Fruit fly (Drosophila melanogaster) whole organism, embryonic: Measurements from ENCODE around the gene CG42828.

Experiments
- CG11456 ChIP-seq: fragments of 200-800 bp; sonication (Bioruptor generic); IDR thresholded peaks from 3 replicates; pipeline ENCODE4 v1.3.6; 2022; ENCODE audit warnings: missing biosample characterization, missing genetic modification characterization
- CG13123 ChIP-seq: fragments of 200-800 bp; sonication (Bioruptor generic); optimal IDR thresholded peaks from 2 replicates; lab custom pipeline; 2016; ENCODE audit warnings: missing biosample characterization, missing genetic modification characterization
- CG14710 ChIP-seq: fragments of 200-800 bp; sonication (Bioruptor generic); optimal IDR thresholded peaks from 3 replicates; lab custom pipeline; 2019; ENCODE audit warnings: missing biosample characterization, mild to moderate bottlenecking, missing genetic modification characterization, moderate library complexity
- CG17802 ChIP-seq: fragments of 200-800 bp; sonication (Bioruptor generic); optimal IDR thresholded peaks from 2 replicates; lab custom pipeline; 2018; ENCODE audit warnings: missing biosample characterization, mild to moderate bottlenecking, missing genetic modification characterization, moderate library complexity
- CG17912 ChIP-seq: fragments of 200-800 bp; sonication (Bioruptor generic); optimal IDR thresholded peaks from 2 replicates; lab custom pipeline; 2018; ENCODE audit warnings: missing biosample characterization, mild to moderate bottlenecking, missing genetic modification characterization
- CG30020 ChIP-seq: fragments of 200-800 bp; optimal IDR thresholded peaks from 2 replicates; lab custom pipeline; 2019; ENCODE audit warnings: missing biosample characterization, mild to moderate bottlenecking, missing genetic modification characterization, moderate library complexity
- CG3065 ChIP-seq: fragments of 200-800 bp; sonication (Bioruptor generic); optimal IDR thresholded peaks from 2 replicates; lab custom pipeline; 2016; ENCODE audit warnings: missing biosample characterization, missing genetic modification characterization
- CG34224 ChIP-seq: fragments of 200-800 bp; sonication (Bioruptor generic); IDR thresholded peaks from 3 replicates; pipeline ENCODE4 v1.3.6; 2022; ENCODE audit warnings: missing biosample characterization, missing genetic modification characterization; ENCODE audit not compliant: partially characterized antibody
- CG3838 ChIP-seq: fragments of 200-800 bp; sonication (Bioruptor generic); optimal IDR thresholded peaks from 3 replicates; lab custom pipeline; 2016; ENCODE audit warnings: missing biosample characterization, missing genetic modification characterization
- CG6854 ChIP-seq: fragments of 200-800 bp; sonication (Bioruptor generic); optimal IDR thresholded peaks from 3 replicates; lab custom pipeline; 2017; ENCODE audit warnings: missing biosample characterization, mild to moderate bottlenecking, missing genetic modification characterization
- CG7271 ChIP-seq: fragments of 200-800 bp; sonication (Bioruptor generic); optimal IDR thresholded peaks from 2 replicates; lab custom pipeline; 2018; ENCODE audit warnings: missing biosample characterization, mild to moderate bottlenecking, missing genetic modification characterization, moderate library complexity
- CG7839 ChIP-seq: fragments of 200-800 bp; sonication (Bioruptor generic); optimal IDR thresholded peaks from 3 replicates; lab custom pipeline; 2018; ENCODE audit warnings: missing biosample characterization, mild to moderate bottlenecking, missing genetic modification characterization, moderate library complexity
- CG8089 ChIP-seq: fragments of 200-800 bp; sonication (Bioruptor generic); optimal IDR thresholded peaks from 3 replicates; lab custom pipeline; 2016; ENCODE audit warnings: missing biosample characterization, missing genetic modification characterization
- CG8944 ChIP-seq: fragments of 200-800 bp; sonication (Bioruptor generic); optimal IDR thresholded peaks from 3 replicates; lab custom pipeline; 2016; ENCODE audit warnings: missing biosample characterization, missing genetic modification characterization
- D ChIP-seq, 2 experiments: fragments of 200-800 bp in 1 of 2; fragments of >200 bp in 1 of 2; sonication (Bioruptor generic) in 1 of 2; optimal IDR thresholded peaks; 2 replicates in 1 of 2; 3 replicates in 1 of 2; lab custom pipeline; 2017; ENCODE audit warnings: mild to moderate bottlenecking in 1 of 2, missing biosample characterization in 1 of 2, missing genetic modification characterization in 1 of 2, missing genetic modification reagents in 1 of 2
- D19A ChIP-seq: fragments of 200-800 bp; optimal IDR thresholded peaks from 3 replicates; lab custom pipeline; 2019; ENCODE audit warnings: missing biosample characterization, mild to moderate bottlenecking, missing genetic modification characterization, moderate library complexity
- Dll ChIP-seq: fragments of 200-800 bp; sonication (Bioruptor generic); IDR thresholded peaks from 4 replicates; pipeline ENCODE4 v1.3.6; 2022; ENCODE audit warnings: missing biosample characterization, missing genetic modification characterization; ENCODE audit not compliant: partially characterized antibody
- Doc2 ChIP-seq: fragments of 200-800 bp; sonication (Bioruptor generic); IDR thresholded peaks from 2 replicates; pipeline ENCODE4 v1.3.6; 2022; ENCODE audit warnings: missing biosample characterization, missing genetic modification characterization
- E2f1 ChIP-seq: fragments of 200-800 bp; sonication (Bioruptor generic); IDR thresholded peaks from 2 replicates; pipeline ENCODE4 v1.3.6; 2022; ENCODE audit warnings: missing biosample characterization, missing genetic modification characterization
- ERR ChIP-seq: fragments of 200-800 bp; sonication (Bioruptor generic); optimal IDR thresholded peaks from 2 replicates; lab custom pipeline; 2016; ENCODE audit warnings: missing biosample characterization, missing genetic modification characterization
- Eip74EF ChIP-seq, 2 experiments: fragments of 200-800 bp in 1 of 2; fragments of >200 bp in 1 of 2; sonication (Bioruptor generic) in 1 of 2; optimal IDR thresholded peaks; 2 replicates each; lab custom pipeline; 2017 to 2019; ENCODE audit warnings: missing biosample characterization in 2 of 2, missing genetic modification characterization in 2 of 2, mild to moderate bottlenecking in 1 of 2, moderate library complexity in 1 of 2
- Myb ChIP-seq: fragments of 200-800 bp; sonication (Bioruptor generic); optimal IDR thresholded peaks from 2 replicates; lab custom pipeline; 2016; ENCODE audit warnings: missing biosample characterization, missing genetic modification characterization
- Optix ChIP-seq: fragments of 200-800 bp; sonication (Bioruptor generic); IDR thresholded peaks from 3 replicates; pipeline ENCODE4 v1.3.6; 2022; ENCODE audit warnings: missing biosample characterization, missing genetic modification characterization
- Ravus ChIP-seq: fragments of 200-800 bp; sonication (Bioruptor generic); IDR thresholded peaks from 2 replicates; pipeline ENCODE4 v1.3.6; 2022; ENCODE audit warnings: missing biosample characterization, missing genetic modification characterization
- Spps ChIP-seq: fragments of 200-800 bp; sonication (Bioruptor generic); optimal IDR thresholded peaks from 2 replicates; lab custom pipeline; 2018; ENCODE audit warnings: missing biosample characterization, mild to moderate bottlenecking, missing genetic modification characterization
- TFAM ChIP-seq: fragments of 200-800 bp; sonication (Bioruptor generic); optimal IDR thresholded peaks from 2 replicates; lab custom pipeline; 2017; ENCODE audit warnings: missing biosample characterization, missing genetic modification characterization, inconsistent platforms
- ab ChIP-seq: fragments of 200-800 bp; sonication (Bioruptor generic); optimal IDR thresholded peaks from 2 replicates; lab custom pipeline; 2016; ENCODE audit warnings: missing biosample characterization, missing genetic modification characterization
- amos ChIP-seq: fragments of 200-800 bp; sonication (Bioruptor generic); IDR thresholded peaks from 2 replicates; pipeline ENCODE4 v1.3.6; 2022; ENCODE audit warnings: missing biosample characterization, missing genetic modification characterization; ENCODE audit not compliant: partially characterized antibody
- dmrt11E ChIP-seq: fragments of 200-800 bp; sonication (Bioruptor generic); optimal IDR thresholded peaks from 3 replicates; lab custom pipeline; 2018; ENCODE audit warnings: missing biosample characterization, mild to moderate bottlenecking, missing genetic modification characterization, moderate library complexity
- emc ChIP-seq: fragments of 200-800 bp; sonication (Bioruptor generic); optimal IDR thresholded peaks from 2 replicates; lab custom pipeline; 2016; ENCODE audit warnings: missing biosample characterization, missing genetic modification characterization
- ems ChIP-seq: fragments of 200-800 bp; sonication (Bioruptor generic); optimal IDR thresholded peaks from 3 replicates; lab custom pipeline; 2016; ENCODE audit warnings: missing biosample characterization, missing genetic modification characterization
- esg ChIP-seq: fragments of 200-800 bp; sonication (Bioruptor generic); conservative IDR thresholded peaks from 2 replicates; pipeline ENCODE4 v1.3.6; 2022; ENCODE audit warnings: missing biosample characterization, missing genetic modification characterization
- ewg ChIP-seq: fragments of 200-800 bp; sonication (Bioruptor generic); optimal IDR thresholded peaks from 3 replicates; lab custom pipeline; 2017; ENCODE audit warnings: mild to moderate bottlenecking, missing biosample characterization, missing genetic modification reagents, missing genetic modification characterization
- hb ChIP-seq: fragments of 200-800 bp; sonication (Bioruptor generic); IDR thresholded peaks from 3 replicates; pipeline ENCODE4 v1.3.6; 2022; ENCODE audit warnings: missing biosample characterization, missing genetic modification characterization; ENCODE audit not compliant: partially characterized antibody
- inv ChIP-seq: fragments of 200-800 bp; sonication (Bioruptor generic); IDR thresholded peaks from 2 replicates; pipeline ENCODE4 v1.3.6; 2022; ENCODE audit warnings: missing biosample characterization, missing genetic modification characterization; ENCODE audit not compliant: partially characterized antibody
- kah ChIP-seq: fragments of 200-800 bp; sonication (Bioruptor generic); optimal IDR thresholded peaks from 2 replicates; lab custom pipeline; 2018; ENCODE audit warnings: missing biosample characterization, mild to moderate bottlenecking, missing genetic modification characterization
- lmd ChIP-seq: fragments of 200-800 bp; sonication (Bioruptor generic); IDR thresholded peaks from 2 replicates; pipeline ENCODE4 v1.3.6; 2022; ENCODE audit warnings: missing biosample characterization, missing genetic modification characterization
- nerfin-2 ChIP-seq: fragments of 200-800 bp; sonication (Bioruptor generic); IDR thresholded peaks from 2 replicates; pipeline ENCODE4 v1.3.6; 2022; ENCODE audit warnings: missing biosample characterization, missing genetic modification characterization; ENCODE audit not compliant: partially characterized antibody
- pnt ChIP-seq: fragments of 200-800 bp; sonication (Bioruptor generic); optimal IDR thresholded peaks from 3 replicates; lab custom pipeline; 2016; ENCODE audit warnings: missing biosample characterization, missing genetic modification characterization
- ranshi ChIP-seq: fragments of 200-800 bp; sonication (Bioruptor generic); IDR thresholded peaks from 2 replicates; pipeline ENCODE4 v1.3.6; 2022; ENCODE audit warnings: missing biosample characterization, missing genetic modification characterization
- row ChIP-seq: fragments of 200-800 bp; sonication (Bioruptor generic); IDR thresholded peaks from 3 replicates; pipeline ENCODE4 v1.3.6; 2022; ENCODE audit warnings: missing biosample characterization, missing genetic modification characterization
- slou ChIP-seq: fragments of 200-800 bp; sonication (Bioruptor generic); optimal IDR thresholded peaks from 3 replicates; lab custom pipeline; 2016; ENCODE audit warnings: missing biosample characterization, missing genetic modification characterization
- sob ChIP-seq: fragments of 200-800 bp; sonication (Bioruptor generic); IDR thresholded peaks from 2 replicates; pipeline ENCODE4 v1.3.6; 2022; ENCODE audit warnings: missing biosample characterization, missing genetic modification characterization
- stc ChIP-seq: fragments of 200-800 bp; sonication (Bioruptor generic); IDR thresholded peaks from 2 replicates; pipeline ENCODE4 v1.3.6; 2022; ENCODE audit warnings: missing biosample characterization, missing genetic modification characterization
- tin ChIP-seq: fragments of 200-800 bp; sonication (Bioruptor generic); optimal IDR thresholded peaks from 3 replicates; lab custom pipeline; 2016; ENCODE audit warnings: missing biosample characterization, missing genetic modification characterization
- tna ChIP-seq: fragments of 200-800 bp; sonication (Bioruptor generic); IDR thresholded peaks from 2 replicates; pipeline ENCODE4 v1.3.6; 2022; ENCODE audit warnings: missing biosample characterization, missing genetic modification characterization; ENCODE audit not compliant: partially characterized antibody
- unc-4 ChIP-seq: fragments of 200-800 bp; sonication (Bioruptor generic); IDR thresholded peaks from 2 replicates; pipeline ENCODE4 v1.3.6; 2022; ENCODE audit warnings: missing biosample characterization, missing genetic modification characterization; ENCODE audit not compliant: partially characterized antibody
- zen2 ChIP-seq: fragments of 200-800 bp; sonication (Bioruptor generic); IDR thresholded peaks from 3 replicates; pipeline ENCODE4 v1.3.6; 2022; ENCODE audit warnings: missing biosample characterization, missing genetic modification characterization; ENCODE audit not compliant: partially characterized antibody
- zfh2 ChIP-seq: fragments of 200-800 bp; sonication (Bioruptor generic); optimal IDR thresholded peaks from 2 replicates; lab custom pipeline; 2016; ENCODE audit warnings: missing biosample characterization, missing genetic modification characterization

CG42828 gene

DNA sequence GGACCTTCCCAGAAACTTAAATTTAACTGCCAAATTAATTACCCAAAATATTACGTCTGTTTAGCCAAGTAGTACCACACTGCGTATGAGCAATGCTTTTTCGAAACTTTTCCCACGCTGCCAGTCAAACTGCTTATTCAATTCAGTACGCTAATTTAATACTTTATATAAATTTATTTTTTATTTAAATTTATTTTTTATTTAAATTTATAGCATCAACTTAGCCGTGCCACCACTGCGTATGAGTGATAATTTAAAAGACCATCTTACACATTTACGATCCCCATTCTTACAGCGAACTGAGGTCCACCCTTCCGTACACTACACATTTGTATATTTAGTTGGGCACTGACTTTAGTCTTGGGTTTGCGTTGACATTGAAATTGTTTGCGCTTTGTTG lies 37.9 kb upstream of the CG42828 start (continued):
- TF ChIP-seq ranshi (GFP tag; lab: Robert Waterston, UW) (peak; percentile 53; the same call in 1 of the 2 replicates), CG17912 (GFP tag; lab: Kevin White, UChicago) (no peak), CG7839 (tag; lab: Kevin White, UChicago) (peak; percentile 83), CG13123 (GFP tag; lab: Kevin White, UChicago) (no peak), Myb (GFP tag; lab: Kevin White, UChicago) (no peak), sob (GFP tag; lab: Robert Waterston, UW) (peak; percentile 60; the same call in 1 of the 2 replicates), E2f1 (GFP tag; lab: Robert Waterston, UW) (peak; percentile 48; the same call in 1 of the 2 replicates), CG14710 (peak; percentile 51), emc (no peak), tin (GFP tag; lab: Kevin White, UChicago) (peak; percentile 32), kah (GFP tag; lab: Kevin White, UChicago) (peak; percentile 60), CG8944 (no peak), unc-4 (GFP tag; lab: Robert Waterston, UW) (no peak), CG3065 (GFP tag; lab: Kevin White, UChicago) (no peak), ERR (GFP tag; lab: Kevin White, UChicago) (peak; percentile 12), amos (GFP tag; lab: Robert Waterston, UW) (no peak), ewg (GFP tag; lab: Kevin White, UChicago) (peak; percentile 20), CG6854 (peak; percentile 75), hb (no peak), ab (no peak), lmd (GFP tag; lab: Robert Waterston, UW) (peak; percentile 77), zen2 (GFP tag; lab: Robert Waterston, UW) (no peak), Ravus (GFP tag; lab: Robert Waterston, UW) (no peak), CG3838 (GFP tag; lab: Kevin White, UChicago) (no peak), CG7271 (tag; lab: Kevin White, UChicago) (no peak), stc (peak; percentile 53; the same call in 1 of the 2 replicates), row (GFP tag; lab: Robert Waterston, UW) (peak; percentile 76), D (optimal IDR thresholded peaks at IDR 0.05; lab: Kevin White, UChicago) (no peak), D (GFP tag; optimal IDR thresholded peaks at IDR 0.05; lab: Kevin White, UChicago) (peak; percentile 62), CG34224 (GFP tag; lab: Robert Waterston, UW) (no peak), inv (GFP tag; lab: Robert Waterston, UW) (no peak), Optix (GFP tag; lab: Robert Waterston, UW) (0 out of 3 replicates have a peak, but pooled peaks have one; percentile 37), tna (GFP tag; lab: Robert Waterston, UW) (no peak), Eip74EF (GFP tag; optimal IDR thresholded peaks at IDR 0.05; lab: Kevin White, UChicago) (peak in 1 of 2 experiments; percentile 60), ems (no peak), TFAM (GFP tag; lab: Kevin White, UChicago) (peak; percentile 7), dmrt11E (tag; lab: Kevin White, UChicago) (peak; percentile 43), nerfin-2 (GFP tag; lab: Robert Waterston, UW) (no peak), pnt (GFP tag; lab: Kevin White, UChicago) (no peak), D19A (peak; percentile 71), CG11456 (no peak; the same call in 1 of the 3 replicates), Doc2 (no peak), CG17802 (tag; lab: Kevin White, UChicago) (no peak), CG8089 (GFP tag; lab: Kevin White, UChicago) (no peak), zfh2 (GFP tag; lab: Kevin White, UChicago) (peak; percentile 16), slou (GFP tag; lab: Kevin White, UChicago) (peak; percentile 11), Dll (GFP tag; lab: Robert Waterston, UW) (no peak), CG30020 (tag; lab: Kevin White, UChicago) (no peak), Spps (tag; lab: Kevin White, UChicago) (no peak), esg (GFP tag; lab: Robert Waterston, UW) (peak; percentile 40; the same call in 1 of the 2 replicates)
